Fruit fly (Drosophila melanogaster) S2 (cell line): ENCODE results near the gene CG7568.

Source experiments
- CG8478 ChIP-seq: fragments of >200 bp; optimal IDR thresholded peaks from 2 replicates; lab custom pipeline; 2018
- CTCF ChIP-seq, 2 experiments: fragments of >200 bp; optimal IDR thresholded peaks; 2 replicates each; lab custom pipeline; 2018

CG7568 gene

DNA sequence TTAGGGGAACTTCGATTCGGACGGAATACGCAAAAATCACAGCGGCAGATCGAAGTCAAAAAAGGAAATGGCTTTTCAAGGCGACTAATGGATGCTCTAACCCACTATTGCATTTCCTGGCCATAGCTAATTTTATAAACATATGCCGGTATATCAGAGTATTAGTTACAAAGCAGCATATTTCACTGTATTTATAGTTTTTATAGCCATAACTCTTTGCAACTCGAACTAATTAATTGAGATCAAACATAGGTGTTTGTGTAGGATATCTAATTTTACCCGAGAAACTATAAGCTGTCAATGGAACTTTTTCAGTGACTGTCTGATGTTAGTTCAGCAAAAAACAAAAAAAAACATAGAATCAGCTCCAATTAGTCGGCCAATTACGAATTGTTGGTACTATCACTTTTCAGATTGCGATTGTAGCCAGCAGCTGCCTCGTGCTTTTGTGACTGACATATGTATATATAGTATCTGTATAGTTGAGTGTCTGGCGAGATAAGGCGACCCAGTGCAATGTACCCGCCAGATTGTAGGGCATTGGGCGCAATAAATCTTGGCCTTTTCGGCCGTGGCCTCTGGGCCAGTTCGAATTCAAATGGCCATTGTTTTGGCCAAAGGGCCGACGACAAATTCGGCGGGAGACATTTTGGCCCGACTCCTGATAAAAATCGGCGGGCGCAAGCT lies 15.5 kb downstream of the CG7568 start:
- TF ChIP-seq CG8478: no peak
- no peak for TF ChIP-seq CTCF (optimal IDR thresholded peaks at IDR 0.05; lab: Kevin White, UChicago)

DNA sequence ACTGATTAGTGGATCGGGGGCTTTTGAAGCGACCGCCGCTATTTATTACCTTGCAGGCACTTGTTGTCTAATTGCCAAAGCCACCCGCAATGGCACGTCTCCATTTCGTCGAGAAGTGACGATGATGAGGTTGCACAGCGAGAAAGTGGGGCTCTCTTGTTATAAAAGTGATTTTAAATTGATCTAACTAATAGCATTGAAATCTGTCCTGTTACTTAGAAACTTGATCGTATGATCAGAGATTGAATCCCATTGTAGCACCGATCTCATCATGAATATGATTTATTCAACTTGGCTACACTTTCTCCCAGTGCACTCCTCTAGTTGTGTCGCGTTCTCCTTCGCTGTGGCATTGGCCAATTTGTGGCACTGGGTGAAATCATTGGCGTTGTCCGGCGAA lies 16.4 kb downstream of the CG7568 start:
- no peak for TF ChIP-seq CTCF (optimal IDR thresholded peaks at IDR 0.05; lab: Kevin White, UChicago)
- TF ChIP-seq CG8478: no peak

- TF ChIP-seq CG8478 (no peak), CTCF (optimal IDR thresholded peaks at IDR 0.05; lab: Kevin White, UChicago) (no peak)
Observed at dm6 chr3R:29583299-29583698, 17.4 kb downstream of the CG7568 start.

DNA sequence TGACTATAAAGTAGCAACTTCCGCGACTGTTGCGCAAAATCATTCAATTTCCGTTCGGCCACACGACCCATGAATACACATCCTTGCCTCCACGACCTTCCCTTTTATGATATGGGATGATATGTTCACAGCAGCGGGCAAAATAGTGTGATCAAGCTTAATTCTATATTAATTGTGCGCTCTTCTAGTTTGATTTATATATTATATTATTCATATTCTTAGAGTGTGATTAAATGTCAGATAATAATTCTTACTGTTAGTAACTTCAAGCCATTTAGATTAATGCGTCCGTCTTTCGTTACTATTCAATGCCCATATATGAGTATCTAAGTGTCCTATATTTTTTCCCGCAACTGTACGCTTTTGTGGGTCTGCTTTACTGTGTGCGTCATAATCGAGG lies 19.2 kb downstream of the CG7568 start:
- TF ChIP-seq CTCF (optimal IDR thresholded peaks at IDR 0.05; lab: Kevin White, UChicago) (no peak), CG8478 (no peak)

dm6 chr3R:29576009-29576408 lies 24.7 kb downstream of the CG7568 start:
- no peak for TF ChIP-seq CG8478
- no peak for TF ChIP-seq CTCF (optimal IDR thresholded peaks at IDR 0.05; lab: Kevin White, UChicago)

dm6 chr3R:29572040-29572648 lies 28.5 kb downstream of the CG7568 start:
- no peak for TF ChIP-seq CTCF (optimal IDR thresholded peaks at IDR 0.05; lab: Kevin White, UChicago)
- TF ChIP-seq CG8478: no peak

- TF ChIP-seq CG8478 (no peak), CTCF (optimal IDR thresholded peaks at IDR 0.05; lab: Kevin White, UChicago) (no peak)
Observed at dm6 chr3R:29570239-29570814, 30.3 kb downstream of the CG7568 start.

DNA sequence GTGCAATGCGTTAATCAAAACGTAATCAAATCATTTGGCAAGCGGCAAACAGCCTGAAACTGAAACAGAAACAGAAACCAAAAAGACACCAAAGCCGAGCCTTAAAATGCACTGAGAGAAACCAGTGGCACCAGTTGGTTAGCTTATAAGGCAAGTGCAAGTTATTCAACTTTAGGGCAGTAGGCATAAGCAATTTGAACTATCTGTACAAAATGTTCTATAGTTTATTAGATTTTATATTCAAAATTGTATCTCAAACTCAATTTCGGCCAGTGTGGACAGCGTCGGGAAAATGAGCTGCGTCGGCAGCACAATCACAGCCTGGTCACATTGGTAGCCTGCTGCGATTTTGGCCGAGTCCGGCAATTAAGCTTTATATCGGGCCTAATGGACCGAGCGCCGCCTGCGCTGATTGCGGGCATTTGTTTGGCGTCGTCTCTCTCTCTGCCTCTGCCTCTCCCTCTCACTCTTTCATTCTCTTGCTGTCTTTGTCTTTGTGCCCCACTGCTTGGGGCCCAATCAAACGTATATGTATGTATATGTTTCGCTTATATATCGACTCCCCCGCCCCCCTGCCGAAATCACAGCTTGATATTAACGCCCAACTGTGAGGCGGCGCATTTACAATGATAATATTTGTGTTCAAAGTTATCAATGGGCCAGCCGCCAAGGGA lies 33.5 kb downstream of the CG7568 start:
- TF ChIP-seq CTCF (optimal IDR thresholded peaks at IDR 0.05; lab: Kevin White, UChicago) (no peak), CG8478 (no peak)

dm6 chr3R:29565744-29566143 lies 34.9 kb downstream of the CG7568 start:
- TF ChIP-seq CTCF (optimal IDR thresholded peaks at IDR 0.05; lab: Kevin White, UChicago): no peak
- TF ChIP-seq CG8478: no peak

DNA sequence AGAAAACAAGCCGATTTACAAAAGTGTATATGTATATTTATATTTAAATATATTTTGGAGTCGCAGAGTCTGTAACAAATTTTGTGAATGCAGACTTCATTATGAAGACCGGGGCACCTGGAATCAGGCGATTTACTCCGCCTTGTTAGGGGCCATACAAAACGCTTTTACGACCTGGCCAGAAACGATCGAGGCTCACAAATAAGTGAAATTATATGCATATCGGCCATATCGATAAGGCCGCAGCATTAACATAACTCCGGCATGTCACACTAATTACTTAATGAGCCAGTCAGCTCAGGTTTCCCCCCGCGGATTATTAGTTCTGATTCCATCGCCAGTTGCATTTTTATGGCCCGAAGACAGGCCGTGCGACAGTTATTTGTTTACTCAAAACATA lies 38.1 kb downstream of the CG7568 start:
- TF ChIP-seq CG8478 (no peak), CTCF (optimal IDR thresholded peaks at IDR 0.05; lab: Kevin White, UChicago) (no peak)

DNA sequence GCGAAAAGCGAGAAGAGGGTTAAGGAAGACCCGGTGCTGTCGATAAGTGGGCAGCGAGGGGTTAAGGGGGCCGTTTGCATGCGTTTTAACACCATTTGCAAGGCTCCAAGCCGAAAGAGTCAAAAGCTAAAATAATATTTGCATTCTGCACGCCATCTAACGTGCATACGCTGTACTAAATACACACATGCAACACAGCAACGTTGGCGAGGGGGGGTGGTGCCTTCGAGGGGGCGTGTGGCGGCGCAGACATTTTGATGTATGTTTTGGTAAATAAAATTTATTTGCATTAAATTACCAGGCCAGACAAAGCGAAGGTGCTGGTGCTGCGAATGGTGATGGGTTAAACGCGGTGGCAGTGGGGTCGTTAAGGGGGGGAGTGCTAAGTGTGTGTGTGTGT lies 40.2 kb downstream of the CG7568 start:
- TF ChIP-seq CTCF (optimal IDR thresholded peaks at IDR 0.05; lab: Kevin White, UChicago): peak; percentile 58 to 72
- TF ChIP-seq CG8478: no peak

DNA sequence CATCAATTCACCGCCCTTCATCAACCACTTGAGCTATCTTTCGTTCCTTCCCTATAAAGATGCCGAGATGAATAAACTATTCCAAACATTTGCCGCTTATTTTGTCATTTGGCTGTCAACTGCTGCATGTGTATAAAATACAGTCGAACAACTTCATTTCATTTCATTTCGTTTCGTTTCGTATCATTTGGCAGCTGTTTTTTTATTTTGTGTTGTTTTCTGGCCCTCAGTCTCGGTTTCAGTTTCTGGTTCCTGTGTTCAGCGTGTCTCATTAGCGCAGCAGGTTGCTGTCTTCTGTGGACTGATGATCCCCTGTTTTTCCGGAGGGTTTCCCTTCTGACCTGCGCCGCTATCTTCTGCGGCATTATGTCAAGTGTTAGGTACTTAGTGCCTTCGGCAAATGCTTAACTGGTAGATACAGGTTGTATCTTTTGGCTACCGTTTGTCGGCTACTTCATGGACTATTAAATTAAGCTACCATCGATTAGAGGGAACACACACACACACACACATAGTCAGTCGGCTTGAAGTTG lies 41.2 kb downstream of the CG7568 start:
- TF ChIP-seq CG8478: no peak
- TF ChIP-seq CTCF (optimal IDR thresholded peaks at IDR 0.05; lab: Kevin White, UChicago): no peak

DNA sequence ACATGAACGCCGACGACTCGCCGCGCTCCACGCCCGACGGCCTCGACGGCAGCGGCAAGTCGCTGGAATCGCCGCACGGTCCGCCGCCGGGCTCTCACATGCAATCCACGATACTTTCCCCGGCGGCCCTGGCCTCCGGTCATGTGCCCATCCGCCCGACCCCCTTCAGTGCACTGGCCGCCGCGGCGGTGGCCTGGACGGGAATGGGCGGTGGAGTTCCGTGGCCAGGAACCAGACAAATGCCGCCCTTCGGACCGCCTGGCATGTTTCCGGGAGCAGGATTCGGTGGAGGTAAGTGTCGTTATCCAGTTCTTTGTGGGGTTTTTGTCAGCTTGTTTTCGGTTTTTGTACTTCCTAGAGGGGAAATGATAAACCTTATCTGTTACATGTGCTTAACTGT lies 43.1 kb downstream of the CG7568 start:
- TF ChIP-seq CG8478 (no peak), CTCF (optimal IDR thresholded peaks at IDR 0.05; lab: Kevin White, UChicago) (no peak)

dm6 chr3R:29556003-29556467 lies 44.6 kb downstream of the CG7568 start, which contains the start of gene Dr:
TSS of gene Dr (plus strand) at chr3R:29556386.
- TF ChIP-seq CG8478 (peak; percentile 76), CTCF (optimal IDR thresholded peaks at IDR 0.05; lab: Kevin White, UChicago) (peak; percentile 2 to 75)

DNA sequence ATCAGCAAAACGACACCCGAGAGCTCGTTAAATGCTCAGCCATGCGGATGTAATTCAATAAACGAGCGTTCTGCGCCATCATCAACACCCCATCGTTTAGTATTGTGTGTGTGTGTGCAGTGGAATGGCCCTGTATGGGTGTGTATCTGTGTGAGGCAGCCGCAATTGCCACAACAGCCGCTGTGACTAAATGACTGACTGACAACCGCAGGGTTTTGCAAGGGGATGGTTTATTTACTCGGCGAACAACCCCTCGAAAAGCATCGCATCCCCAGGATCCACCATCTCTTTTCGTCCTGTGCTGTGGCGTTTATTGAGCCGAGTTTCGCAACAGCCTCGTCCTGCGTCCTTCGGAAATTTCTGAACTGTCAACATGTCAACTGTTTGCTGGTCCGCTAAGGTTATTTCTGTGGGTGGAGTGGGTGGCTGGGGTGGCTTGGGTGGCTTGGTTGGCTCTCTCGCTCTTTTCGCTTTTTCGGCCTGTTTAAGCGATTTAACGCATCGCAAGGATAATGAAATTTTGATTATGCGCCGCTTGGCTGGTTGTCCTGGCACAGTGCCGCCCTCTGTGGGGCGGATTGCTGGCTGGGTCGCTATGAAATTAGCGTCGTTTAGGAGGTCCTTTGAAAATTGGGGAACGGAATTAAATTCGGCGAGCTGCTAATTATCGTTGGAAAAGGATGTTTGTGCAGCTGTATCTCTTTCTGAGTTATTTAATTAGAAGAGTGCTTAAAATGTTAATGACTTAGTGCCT lies 47.7 kb downstream of the CG7568 start:
- TF ChIP-seq CG8478 (no peak), CTCF (optimal IDR thresholded peaks at IDR 0.05; lab: Kevin White, UChicago) (peak; percentile 72)
